Worm (Caenorhabditis elegans): ENCODE data around the gene F56D6.23.

The F56D6.23 gene

ce11 chrIV:3874417-3874816, 43.8 kb upstream of the F56D6.23 start (continued):
- TF ChIP-seq nhr-6 (tag; optimal IDR thresholded peaks at IDR 0.05) (no peak), lsy-2 (tag; optimal IDR thresholded peaks at IDR 0.05) (peak in 1 of 2 experiments; percentile 51), nhr-21 (tag; optimal IDR thresholded peaks at IDR 0.05) (no peak), alr-1 (tag; optimal IDR thresholded peaks at IDR 0.05) (no peak), F13H6.1 (tag; optimal IDR thresholded peaks at IDR 0.05) (peak; percentile 10), nhr-129 (tag; optimal IDR thresholded peaks at IDR 0.05) (peak; percentile 45), nhr-77 (tag; optimal IDR thresholded peaks at IDR 0.05) (no peak), nhr-10 (tag; optimal IDR thresholded peaks at IDR 0.05) (peak; percentile 30), snpc-4 (tag; optimal IDR thresholded peaks at IDR 0.05) (no peak), nhr-11 (tag; optimal IDR thresholded peaks at IDR 0.05) (no peak), lin-11 (tag; optimal IDR thresholded peaks at IDR 0.05) (no peak), peb-1 (tag; optimal IDR thresholded peaks at IDR 0.05) (no peak), sma-3 (GFP tag; optimal IDR thresholded peaks at IDR 0.05) (no peak), crh-2 (tag; optimal IDR thresholded peaks at IDR 0.05) (peak; percentile 40), ceh-82 (tag; optimal IDR thresholded peaks at IDR 0.05) (no peak), mbf-1 (tag; optimal IDR thresholded peaks at IDR 0.05) (no peak), ceh-16 (tag; optimal IDR thresholded peaks at IDR 0.05) (no peak), nhr-25 (tag; optimal IDR thresholded peaks at IDR 0.05) (peak; percentile 19)

- TF ChIP-seq sma-3 (GFP tag; optimal IDR thresholded peaks at IDR 0.05) (peak; percentile 42), R02D3.7 (tag; optimal IDR thresholded peaks at IDR 0.05) (no peak), lin-11 (tag; optimal IDR thresholded peaks at IDR 0.05) (no peak), elt-3 (tag; optimal IDR thresholded peaks at IDR 0.05) (no peak), nhr-77 (tag; optimal IDR thresholded peaks at IDR 0.05) (no peak), ztf-4 (tag; optimal IDR thresholded peaks at IDR 0.05) (no peak), Y55F3AM.14 (GFP tag; optimal IDR thresholded peaks at IDR 0.05) (peak; percentile 41), nhr-11 (tag; optimal IDR thresholded peaks at IDR 0.05) (no peak), egl-27 (tag; optimal IDR thresholded peaks at IDR 0.05) (peak; percentile 21), sem-4 (tag; optimal IDR thresholded peaks at IDR 0.05) (peak; percentile 45), blmp-1 (tag; optimal IDR thresholded peaks at IDR 0.05; ENCODE audit: insufficient read depth) (no peak), crh-2 (tag; optimal IDR thresholded peaks at IDR 0.05) (peak; percentile 31), alr-1 (tag; optimal IDR thresholded peaks at IDR 0.05) (no peak), lin-39 (tag; optimal IDR thresholded peaks at IDR 0.05) (no peak), nhr-6 (tag; optimal IDR thresholded peaks at IDR 0.05) (no peak), nhr-129 (tag; optimal IDR thresholded peaks at IDR 0.05) (peak; percentile 47), unc-39 (tag; optimal IDR thresholded peaks at IDR 0.05) (no peak), skn-1 (tag; optimal IDR thresholded peaks at IDR 0.05) (no peak), snpc-4 (tag; optimal IDR thresholded peaks at IDR 0.05) (no peak), peb-1 (tag; optimal IDR thresholded peaks at IDR 0.05) (no peak), aly-2 (tag; optimal IDR thresholded peaks at IDR 0.05) (no peak), unc-62 (GFP tag; optimal IDR thresholded peaks at IDR 0.05) (no peak), elt-1 (tag; optimal IDR thresholded peaks at IDR 0.05) (no peak), ceh-82 (tag; optimal IDR thresholded peaks at IDR 0.05) (no peak), lin-13 (GFP tag; optimal IDR thresholded peaks at IDR 0.05) (no peak), ama-1 (optimal IDR thresholded peaks at IDR 0.05) (no peak), ztf-1 (GFP tag; conservative IDR thresholded peaks at IDR 0.05) (no peak), ztf-11 (tag; optimal IDR thresholded peaks at IDR 0.05) (no peak), dmd-4 (tag; optimal IDR thresholded peaks at IDR 0.05) (no peak), ZK546.5 (tag; optimal IDR thresholded peaks at IDR 0.05) (no peak), nhr-237 (tag; optimal IDR thresholded peaks at IDR 0.05) (no peak), nhr-21 (tag; optimal IDR thresholded peaks at IDR 0.05) (no peak), gmeb-1 (tag; optimal IDR thresholded peaks at IDR 0.05) (no peak), ceh-16 (tag; optimal IDR thresholded peaks at IDR 0.05) (no peak), lsy-2 (tag; optimal IDR thresholded peaks at IDR 0.05) (no peak), nhr-23 (tag; optimal IDR thresholded peaks at IDR 0.05) (no peak), nhr-12 (tag; optimal IDR thresholded peaks at IDR 0.05) (no peak), zag-1 (tag; optimal IDR thresholded peaks at IDR 0.05) (no peak), fos-1 (tag; optimal IDR thresholded peaks at IDR 0.05) (peak; percentile 82), sma-9 (GFP tag; optimal IDR thresholded peaks at IDR 0.05) (peak; percentile 73), sma-9 (tag; optimal IDR thresholded peaks at IDR 0.05) (no peak), mdl-1 (tag; optimal IDR thresholded peaks at IDR 0.05) (no peak), nhr-25 (tag; optimal IDR thresholded peaks at IDR 0.05) (no peak), F13H6.1 (tag; optimal IDR thresholded peaks at IDR 0.05) (peak; percentile 33), unc-55 (GFP tag; optimal IDR thresholded peaks at IDR 0.05) (peak; percentile 75), mab-5 (tag; optimal IDR thresholded peaks at IDR 0.05) (peak; percentile 85), nhr-10 (tag; optimal IDR thresholded peaks at IDR 0.05) (no peak), mbf-1 (tag; optimal IDR thresholded peaks at IDR 0.05) (no peak), C34F6.9 (tag; optimal IDR thresholded peaks at IDR 0.05) (peak; percentile 59)
Measured at ce11 chrIV:3875260-3875659, 43.0 kb upstream of the F56D6.23 start.
